Fruit fly (Drosophila melanogaster) whole organism, prepupa: ENCODE measurements around the gene CG43922.

Source experiments
- Blimp-1 ChIP-seq: fragments of 200-800 bp; sonication (Bioruptor generic); optimal IDR thresholded peaks from 3 replicates; lab custom pipeline; 2017; ENCODE audit warnings: missing biosample characterization, missing genetic modification characterization, mild to moderate bottlenecking, moderate library complexity, missing genetic modification reagents
- CG10631 ChIP-seq: fragments of 200-800 bp; sonication (Bioruptor generic); optimal IDR thresholded peaks from 2 replicates; lab custom pipeline; 2016; ENCODE audit warnings: missing biosample characterization, missing genetic modification characterization
- CG10669 ChIP-seq: fragments of 200-800 bp; sonication (Bioruptor generic); optimal IDR thresholded peaks from 3 replicates; lab custom pipeline; 2018; ENCODE audit warnings: missing biosample characterization, mild to moderate bottlenecking, missing genetic modification characterization, moderate library complexity
- CG11294 ChIP-seq: fragments of 200-800 bp; sonication (Bioruptor generic); IDR thresholded peaks from 2 replicates; pipeline ENCODE4 v1.3.6; 2022; ENCODE audit warnings: missing biosample characterization, missing genetic modification characterization
- CG11762 ChIP-seq: fragments of 200-800 bp; sonication (Bioruptor generic); optimal IDR thresholded peaks from 3 replicates; lab custom pipeline; 2016; ENCODE audit warnings: missing biosample characterization, missing genetic modification characterization; ENCODE audit not compliant: insufficient read depth
- CG11902 ChIP-seq: fragments of 200-800 bp; sonication (Bioruptor generic); optimal IDR thresholded peaks from 3 replicates; lab custom pipeline; 2016; ENCODE audit warnings: missing biosample characterization, missing genetic modification characterization
- CG15336 ChIP-seq: fragments of 200-800 bp; sonication (Bioruptor generic); IDR thresholded peaks from 2 replicates; pipeline ENCODE4 v1.3.6; 2022; ENCODE audit warnings: missing biosample characterization, missing genetic modification characterization
- CG31627 ChIP-seq: fragments of 200-800 bp; sonication (Bioruptor generic); optimal IDR thresholded peaks from 3 replicates; lab custom pipeline; 2016; ENCODE audit warnings: missing biosample characterization, missing genetic modification characterization
- CG32006 ChIP-seq: fragments of 200-800 bp; sonication (Bioruptor generic); optimal IDR thresholded peaks from 3 replicates; lab custom pipeline; 2017; ENCODE audit warnings: missing biosample characterization, mild to moderate bottlenecking, missing genetic modification characterization
- CG3919 ChIP-seq: fragments of 200-800 bp; sonication (Bioruptor generic); optimal IDR thresholded peaks from 3 replicates; lab custom pipeline; 2016; ENCODE audit warnings: missing biosample characterization, missing genetic modification characterization
- CG6163 ChIP-seq: fragments of 200-800 bp; sonication (Bioruptor generic); IDR thresholded peaks from 3 replicates; pipeline ENCODE4 v1.3.6; 2022; ENCODE audit warnings: missing biosample characterization, missing genetic modification characterization
- CG6276 ChIP-seq: fragments of 200-800 bp; sonication (Bioruptor generic); optimal IDR thresholded peaks from 2 replicates; lab custom pipeline; 2017; ENCODE audit warnings: missing biosample characterization, mild to moderate bottlenecking, missing genetic modification characterization
- CG6792 ChIP-seq: fragments of 200-800 bp; sonication (Bioruptor generic); optimal IDR thresholded peaks from 3 replicates; lab custom pipeline; 2016; ENCODE audit warnings: missing biosample characterization, missing genetic modification characterization
- CG6808 ChIP-seq: fragments of 200-800 bp; sonication (Bioruptor generic); optimal IDR thresholded peaks from 3 replicates; lab custom pipeline; 2017; ENCODE audit warnings: missing biosample characterization, missing genetic modification characterization, mild to moderate bottlenecking, moderate library complexity, missing genetic modification reagents
- CG6854 ChIP-seq: fragments of 200-800 bp; sonication (Bioruptor generic); optimal IDR thresholded peaks from 2 replicates; lab custom pipeline; 2017; ENCODE audit warnings: missing biosample characterization, mild to moderate bottlenecking, missing genetic modification characterization
- CG7368 ChIP-seq: fragments of 200-800 bp; sonication (Bioruptor generic); optimal IDR thresholded peaks from 3 replicates; lab custom pipeline; 2016; ENCODE audit warnings: missing biosample characterization, missing genetic modification characterization
- CG8632 ChIP-seq: fragments of 200-800 bp; sonication (Bioruptor generic); optimal IDR thresholded peaks from 3 replicates; lab custom pipeline; 2016; ENCODE audit warnings: missing biosample characterization, missing genetic modification characterization
- Eip78C ChIP-seq: fragments of 200-800 bp; sonication (Bioruptor generic); peaks from one replicate; lab custom pipeline; 2016; ENCODE audit warnings: missing biosample characterization, missing genetic modification characterization
- Eip93F ChIP-seq: fragments of 200-800 bp; sonication (Bioruptor generic); optimal IDR thresholded peaks from 2 replicates; lab custom pipeline; 2016; ENCODE audit warnings: missing biosample characterization, mild to moderate bottlenecking, missing genetic modification characterization
- Ets21C ChIP-seq: fragments of 200-800 bp; sonication (Bioruptor generic); optimal IDR thresholded peaks from 3 replicates; lab custom pipeline; 2016; ENCODE audit warnings: missing biosample characterization, missing genetic modification characterization
- Ets96B ChIP-seq: fragments of 200-800 bp; optimal IDR thresholded peaks from 2 replicates; lab custom pipeline; 2019; ENCODE audit warnings: missing biosample characterization, mild to moderate bottlenecking, missing genetic modification characterization, moderate library complexity
- Gug ChIP-seq: fragments of 200-800 bp; sonication (Bioruptor generic); IDR thresholded peaks from 2 replicates; pipeline ENCODE4 v1.3.6; 2022; ENCODE audit warnings: missing biosample characterization, missing genetic modification characterization
- Hr38 ChIP-seq: sonication (Bioruptor generic); optimal IDR thresholded peaks from 2 replicates; lab custom pipeline; 2016; ENCODE audit warnings: missing biosample characterization, missing genetic modification characterization
- Hr39 ChIP-seq: fragments of 200-800 bp; sonication (Bioruptor generic); optimal IDR thresholded peaks from 2 replicates; lab custom pipeline; 2016; ENCODE audit warnings: missing biosample characterization, missing genetic modification characterization
- Hr4 ChIP-seq: fragments of 200-800 bp; sonication (Bioruptor generic); optimal IDR thresholded peaks from 3 replicates; lab custom pipeline; 2016; ENCODE audit warnings: missing biosample characterization, missing genetic modification characterization
- Met ChIP-seq: fragments of 200-800 bp; sonication (Bioruptor generic); optimal IDR thresholded peaks from 3 replicates; lab custom pipeline; 2016; ENCODE audit warnings: missing biosample characterization, missing genetic modification characterization
- OdsH ChIP-seq: fragments of 200-800 bp; sonication (Bioruptor generic); optimal IDR thresholded peaks from 3 replicates; lab custom pipeline; 2016; ENCODE audit warnings: missing biosample characterization, missing genetic modification characterization
- Smox ChIP-seq: fragments of 200-800 bp; sonication (Bioruptor generic); optimal IDR thresholded peaks from 3 replicates; lab custom pipeline; 2016; ENCODE audit warnings: missing biosample characterization, missing genetic modification characterization
- Sox102F ChIP-seq: fragments of 200-800 bp; sonication (Bioruptor generic); optimal IDR thresholded peaks from 2 replicates; lab custom pipeline; 2016; ENCODE audit warnings: missing biosample characterization, mild to moderate bottlenecking, missing genetic modification characterization
- Sox14 ChIP-seq: fragments of 200-800 bp; sonication (Bioruptor generic); optimal IDR thresholded peaks from 3 replicates; lab custom pipeline; 2016; ENCODE audit warnings: missing biosample characterization, missing genetic modification characterization
- achi ChIP-seq: fragments of 200-800 bp; sonication (Bioruptor generic); optimal IDR thresholded peaks from 3 replicates; lab custom pipeline; 2016; ENCODE audit warnings: missing biosample characterization, missing genetic modification characterization
- cyc ChIP-seq: fragments of 200-800 bp; sonication (Bioruptor generic); optimal IDR thresholded peaks from 3 replicates; lab custom pipeline; 2016; ENCODE audit warnings: missing biosample characterization, missing genetic modification characterization
- dsx ChIP-seq: fragments of 200-800 bp; optimal IDR thresholded peaks from 3 replicates; lab custom pipeline; 2019; ENCODE audit warnings: missing biosample characterization, mild to moderate bottlenecking, missing genetic modification characterization, moderate library complexity; ENCODE audit not compliant: poor library complexity, severe bottlenecking
- eg ChIP-seq: fragments of 200-800 bp; sonication (Bioruptor generic); IDR thresholded peaks from 3 replicates; pipeline ENCODE4 v1.3.6; 2022; ENCODE audit warnings: missing biosample characterization, missing genetic modification characterization
- esn ChIP-seq: fragments of 200-800 bp; sonication (Bioruptor generic); optimal IDR thresholded peaks from 2 replicates; lab custom pipeline; 2016; ENCODE audit warnings: missing biosample characterization, mild to moderate bottlenecking, missing genetic modification characterization, moderate library complexity
- fd59A ChIP-seq: fragments of 200-800 bp; sonication (Bioruptor generic); optimal IDR thresholded peaks from 2 replicates; lab custom pipeline; 2017; ENCODE audit warnings: missing biosample characterization, mild to moderate bottlenecking, missing genetic modification characterization, missing genetic modification reagents
- fkh ChIP-seq: fragments of 200-800 bp; sonication (Bioruptor generic); optimal IDR thresholded peaks from 3 replicates; lab custom pipeline; 2017; ENCODE audit warnings: missing biosample characterization, mild to moderate bottlenecking, missing genetic modification characterization, moderate library complexity
- pdm3 ChIP-seq: fragments of 200-800 bp; sonication (Bioruptor generic); optimal IDR thresholded peaks from 3 replicates; lab custom pipeline; 2016; ENCODE audit warnings: missing biosample characterization, missing genetic modification characterization
- spab ChIP-seq: fragments of 200-800 bp; sonication (Bioruptor generic); optimal IDR thresholded peaks from 2 replicates; lab custom pipeline; 2017; ENCODE audit warnings: missing biosample characterization, mild to moderate bottlenecking, missing genetic modification characterization, missing genetic modification reagents
- svp ChIP-seq: fragments of 200-800 bp; sonication (Bioruptor generic); peaks from one replicate; lab custom pipeline; 2016; ENCODE audit warnings: missing biosample characterization, missing genetic modification characterization
- topi ChIP-seq: fragments of 200-800 bp; sonication (Bioruptor generic); optimal IDR thresholded peaks from 3 replicates; lab custom pipeline; 2016; ENCODE audit warnings: missing biosample characterization, missing genetic modification characterization

The CG43922 gene

DNA sequence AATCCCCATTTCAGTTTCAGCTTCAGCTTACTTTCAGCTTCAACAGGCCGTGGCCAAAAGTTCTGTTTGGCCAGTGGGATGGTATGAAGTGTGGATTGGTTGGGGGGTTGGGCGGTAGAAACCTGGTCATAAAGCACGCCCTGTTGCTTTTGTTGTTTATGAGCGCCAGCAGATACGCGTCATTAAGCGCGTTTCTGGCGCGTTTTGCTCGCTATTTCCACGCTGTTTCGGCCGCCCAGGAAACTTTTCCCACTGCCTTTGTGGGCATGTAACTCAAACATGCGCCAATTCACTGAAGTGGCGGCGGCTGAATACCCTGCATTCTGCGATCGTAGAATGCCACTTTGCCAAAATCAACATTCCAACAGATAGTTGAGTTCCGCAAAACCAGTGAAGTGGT, 32.6 kb downstream of the CG43922 start:
- no peak for TF ChIP-seq Hr39 (GFP tag; lab: Kevin White, UChicago)
- TF ChIP-seq CG6854 (GFP tag; lab: Kevin White, UChicago) = no peak
- TF ChIP-seq Smox (GFP tag; lab: Kevin White, UChicago) = no peak
- TF ChIP-seq CG6792 (GFP tag; lab: Kevin White, UChicago) = no peak
- no peak for TF ChIP-seq CG6276 (GFP tag; lab: Kevin White, UChicago)
- TF ChIP-seq CG11762 (GFP tag; lab: Kevin White, UChicago) = no peak
- no peak for TF ChIP-seq dsx (GFP tag; lab: Kevin White, UChicago)

DNA sequence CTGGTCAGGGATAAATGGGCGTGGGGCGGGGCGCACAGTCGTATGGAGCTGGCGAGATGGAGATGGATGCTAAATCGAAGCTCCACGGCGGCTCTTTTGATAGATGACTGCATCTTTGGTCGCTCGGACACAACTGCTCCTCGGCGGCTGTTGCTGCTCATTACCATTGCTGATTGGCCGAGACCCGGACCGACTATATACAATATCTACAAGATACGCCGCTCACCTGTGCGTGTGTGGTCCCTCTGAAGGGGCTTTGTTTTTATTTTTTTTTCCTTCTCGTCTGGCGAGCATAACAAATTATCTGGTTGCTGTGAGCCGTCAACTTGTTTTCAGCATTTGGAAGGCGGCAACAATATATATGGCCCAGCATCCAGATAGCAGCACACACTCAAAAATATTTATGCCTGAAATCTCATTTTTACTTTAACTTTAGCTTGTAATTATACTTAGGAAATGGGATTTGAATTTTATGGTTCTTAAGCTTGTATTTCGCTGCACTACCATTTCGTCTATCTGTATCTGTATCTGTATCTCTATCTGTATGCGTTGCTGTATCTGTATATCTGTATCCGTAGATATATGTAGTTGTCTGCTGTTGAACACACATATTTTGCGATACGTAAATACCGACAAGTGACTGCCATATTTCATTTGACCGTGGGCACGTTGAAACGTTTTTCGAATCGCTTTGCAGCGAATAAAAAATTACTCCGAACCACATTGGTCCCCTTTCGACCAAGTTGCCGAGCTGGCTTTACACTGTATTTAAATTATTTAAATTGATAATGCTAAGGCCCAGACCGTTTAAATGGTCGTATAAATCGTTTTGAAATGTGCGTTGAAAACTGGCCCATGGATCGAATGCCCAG, 34.4 kb downstream of the CG43922 start:
- TF ChIP-seq pdm3 (GFP tag; lab: Kevin White, UChicago) (peak; percentile 16), Hr39 (GFP tag; lab: Kevin White, UChicago) (peak; percentile 33), spab (GFP tag; lab: Kevin White, UChicago) (no peak), dsx (GFP tag; lab: Kevin White, UChicago) (peak; percentile 42), CG11762 (GFP tag; lab: Kevin White, UChicago) (no peak), Eip78C (GFP tag; lab: Kevin White, UChicago) (peak; percentile 65), esn (GFP tag; lab: Kevin White, UChicago) (no peak), Hr38 (GFP tag; lab: Kevin White, UChicago) (no peak), Sox14 (GFP tag; lab: Kevin White, UChicago) (peak; percentile 4), CG6808 (GFP tag; lab: Kevin White, UChicago) (no peak), Smox (GFP tag; lab: Kevin White, UChicago) (peak; percentile 31), achi (GFP tag; lab: Kevin White, UChicago) (peak; percentile 29), Sox102F (GFP tag; lab: Kevin White, UChicago) (peak; percentile 17), Gug (no peak), CG6792 (GFP tag; lab: Kevin White, UChicago) (no peak), CG15336 (GFP tag; lab: Robert Waterston, UW) (peak; percentile 39), CG31627 (peak; percentile 35), fd59A (no peak), Met (GFP tag; lab: Kevin White, UChicago) (no peak), Blimp-1 (GFP tag; lab: Kevin White, UChicago) (no peak), Ets21C (no peak), cyc (GFP tag; lab: Kevin White, UChicago) (peak; percentile 30), CG11902 (GFP tag; lab: Kevin White, UChicago) (no peak), CG7368 (GFP tag; lab: Kevin White, UChicago) (no peak), Ets96B (peak; percentile 9), fkh (no peak), CG6163 (GFP tag; lab: Robert Waterston, UW) (0 out of 3 replicates have a peak, but pooled peaks have one; percentile 53), CG32006 (GFP tag; lab: Kevin White, UChicago) (peak; percentile 33), Hr4 (GFP tag; lab: Kevin White, UChicago) (peak; percentile 11), CG10631 (GFP tag; lab: Kevin White, UChicago) (no peak), topi (GFP tag; lab: Kevin White, UChicago) (peak; percentile 29), CG6854 (GFP tag; lab: Kevin White, UChicago) (no peak), svp (GFP tag; lab: Kevin White, UChicago) (peak; percentile 70), CG10669 (GFP tag; lab: Kevin White, UChicago) (no peak), OdsH (no peak), CG11294 (GFP tag; lab: Robert Waterston, UW) (0 out of 2 replicates have a peak, but pooled peaks have one; percentile 16), CG8632 (no peak), eg (GFP tag; lab: Robert Waterston, UW) (0 out of 3 replicates have a peak, but pooled peaks have one; percentile 17), CG3919 (GFP tag; lab: Kevin White, UChicago) (peak; percentile 34), Eip93F (no peak)
